Fruit fly (Drosophila melanogaster) whole organism, adult: Measurements from ENCODE around the gene Vps16A.

Experiments
- CG1620 ChIP-seq: fragments of 200-800 bp; sonication (Bioruptor generic); optimal IDR thresholded peaks from 2 replicates; lab custom pipeline; 2016; ENCODE audit warnings: missing biosample characterization, missing genetic modification characterization
- CG33017 ChIP-seq: fragments of 200-800 bp; sonication (Bioruptor generic); optimal IDR thresholded peaks from 2 replicates; lab custom pipeline; 2018; ENCODE audit warnings: missing biosample characterization, mild to moderate bottlenecking, missing genetic modification characterization, moderate library complexity
- CG5204 ChIP-seq: fragments of 200-800 bp; sonication (Bioruptor generic); optimal IDR thresholded peaks from 2 replicates; lab custom pipeline; 2016; ENCODE audit warnings: missing biosample characterization, missing genetic modification characterization
- CG7045 ChIP-seq: fragments of 200-800 bp; sonication (Bioruptor generic); optimal IDR thresholded peaks from 2 replicates; lab custom pipeline; 2017; ENCODE audit warnings: missing biosample characterization, mild to moderate bottlenecking, missing genetic modification characterization
- Clk ChIP-seq: fragments of 200-800 bp; sonication (Bioruptor generic); optimal IDR thresholded peaks from 2 replicates; lab custom pipeline; 2017; ENCODE audit warnings: missing biosample characterization, missing genetic modification characterization
- Hr96 ChIP-seq: fragments of 200-800 bp; sonication (Bioruptor generic); optimal IDR thresholded peaks from 2 replicates; lab custom pipeline; 2016; ENCODE audit warnings: missing biosample characterization, missing genetic modification characterization
- bab1 ChIP-seq: fragments of 200-800 bp; sonication (Bioruptor generic); optimal IDR thresholded peaks from 3 replicates; lab custom pipeline; 2019; ENCODE audit warnings: missing biosample characterization, mild to moderate bottlenecking, missing genetic modification characterization, moderate library complexity
- cic ChIP-seq: fragments of 200-800 bp; sonication (Bioruptor generic); optimal IDR thresholded peaks from 2 replicates; lab custom pipeline; 2017; ENCODE audit warnings: missing biosample characterization, mild to moderate bottlenecking, missing genetic modification characterization, moderate library complexity
- ovo ChIP-seq: fragments of 200-800 bp; sonication (Bioruptor generic); optimal IDR thresholded peaks from 2 replicates; lab custom pipeline; 2016; ENCODE audit warnings: missing biosample characterization, missing genetic modification characterization
- tj ChIP-seq: fragments of 200-800 bp; sonication (Bioruptor generic); optimal IDR thresholded peaks from 3 replicates; lab custom pipeline; 2017; ENCODE audit warnings: missing biosample characterization, mild to moderate bottlenecking, missing genetic modification characterization, moderate library complexity

DNA sequence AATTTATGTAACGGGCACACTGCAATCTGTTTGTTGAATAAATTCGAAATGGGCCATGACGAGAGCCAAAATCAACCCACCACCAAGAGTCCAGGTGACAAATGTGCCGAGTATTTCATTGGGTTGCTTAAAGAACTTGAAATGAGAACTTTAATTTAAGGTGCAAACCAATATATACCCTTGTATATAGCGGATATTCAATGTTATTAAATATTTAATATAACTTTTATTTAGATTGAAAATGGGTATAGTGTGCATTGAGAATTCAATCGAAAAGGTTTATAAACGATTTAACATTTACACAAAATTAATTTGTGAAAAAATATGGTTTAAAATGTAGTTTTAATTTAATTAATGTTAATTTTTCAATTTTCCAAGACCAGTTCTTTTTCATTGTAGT lies 20.5 kb upstream of the Vps16A start, which contains the start of gene CG8420:
- TF ChIP-seq CG7045 (GFP tag; lab: Kevin White, UChicago): no peak
- TF ChIP-seq Clk (GFP tag; lab: Kevin White, UChicago): no peak
- TF ChIP-seq ovo: no peak
- TF ChIP-seq bab1 (GFP tag; lab: Kevin White, UChicago): no peak
- no peak for TF ChIP-seq cic
- TF ChIP-seq Hr96 (GFP tag; lab: Kevin White, UChicago): no peak
- TF ChIP-seq CG5204 (GFP tag; lab: Kevin White, UChicago): no peak
- TF ChIP-seq tj (GFP tag; lab: Kevin White, UChicago): no peak
- no peak for TF ChIP-seq CG1620 (GFP tag; lab: Kevin White, UChicago)
- TF ChIP-seq CG33017 (tag; lab: Kevin White, UChicago): no peak
